Worm (Caenorhabditis elegans) whole organism, L4 larva: ENCODE results near the gene C16C4.17.

Source experiments
- D1046.2 ChIP-seq: fragments of 200-800 bp; sonication (Bioruptor generic); IDR thresholded peaks from 2 replicates; pipeline ENCODE4 v1.3.6; 2022; ENCODE audit warnings: missing genetic modification characterization, missing compliant biosample characterization
- F26F4.8 ChIP-seq: fragments of 200-800 bp; sonication (Bioruptor generic); conservative IDR thresholded peaks from 2 replicates; pipeline ENCODE4 v1.3.6; 2022; ENCODE audit warnings: missing genetic modification characterization, missing compliant biosample characterization
- F49E8.2 ChIP-seq: sonication (generic microtip); optimal IDR thresholded peaks from 2 replicates; lab custom pipeline; 2016; ENCODE audit warnings: missing compliant biosample characterization, mild to moderate bottlenecking, missing genetic modification characterization, borderline replicate concordance
- T26A8.4 ChIP-seq: fragments of 200-800 bp; sonication (Bioruptor generic); IDR thresholded peaks from 2 replicates; pipeline ENCODE4 v1.3.6; 2022; ENCODE audit warnings: missing genetic modification characterization, missing compliant biosample characterization
- arid-1 ChIP-seq: fragments of 200-800 bp; sonication (Bioruptor generic); conservative IDR thresholded peaks from 2 replicates; pipeline ENCODE4 v1.3.6; 2022; ENCODE audit warnings: missing genetic modification reagents, missing genetic modification characterization, missing compliant biosample characterization
- attf-4 ChIP-seq: sonication (generic microtip); optimal IDR thresholded peaks from 3 replicates; lab custom pipeline; 2017; ENCODE audit warnings: missing biosample characterization, missing genetic modification characterization
- ceh-28 ChIP-seq: fragments of 150-350 bp; optimal IDR thresholded peaks from 2 replicates; lab custom pipeline; 2014; ENCODE audit warnings: missing biosample characterization, missing genetic modification reagents, missing genetic modification characterization
- ceh-44 ChIP-seq: fragments of 200-800 bp; sonication (Bioruptor generic); IDR thresholded peaks from 2 replicates; pipeline ENCODE4 v1.3.6; 2022; ENCODE audit warnings: missing genetic modification reagents, missing genetic modification characterization, missing compliant biosample characterization
- ctbp-1 ChIP-seq: fragments of 200-800 bp; sonication (Bioruptor generic); IDR thresholded peaks from 2 replicates; pipeline ENCODE4 v1.3.6; 2022; ENCODE audit warnings: missing genetic modification reagents, missing genetic modification characterization, missing compliant biosample characterization
- dmd-6 ChIP-seq: fragments of 200-800 bp; sonication (Bioruptor generic); IDR thresholded peaks from 2 replicates; pipeline ENCODE4 v1.3.6; 2022; ENCODE audit warnings: missing genetic modification reagents, missing genetic modification characterization, missing compliant biosample characterization
- dpl-1 ChIP-seq: fragments of 150-350 bp; optimal IDR thresholded peaks from 2 replicates; lab custom pipeline; 2014; ENCODE audit warnings: missing biosample characterization, missing genetic modification reagents, missing genetic modification characterization
- duxl-1 ChIP-seq: sonication (generic microtip); optimal IDR thresholded peaks from 2 replicates; lab custom pipeline; 2016; ENCODE audit warnings: mild to moderate bottlenecking, missing genetic modification characterization, moderate library complexity, missing compliant biosample characterization; ENCODE audit not compliant: poor library complexity
- hlh-30 ChIP-seq: sonication (generic microtip); optimal IDR thresholded peaks from 2 replicates; lab custom pipeline; 2017; ENCODE audit warnings: antibody characterized with exemption, mild to moderate bottlenecking, missing genetic modification characterization, missing compliant biosample characterization; ENCODE audit not compliant: insufficient read depth
- hmg-1.1 ChIP-seq: fragments of 200-800 bp; sonication (Bioruptor generic); IDR thresholded peaks from 2 replicates; pipeline ENCODE4 v1.3.6; 2022; ENCODE audit warnings: missing genetic modification reagents, missing genetic modification characterization, missing compliant biosample characterization
- jun-1 ChIP-seq: fragments of 150-350 bp; optimal IDR thresholded peaks from 2 replicates; lab custom pipeline; 2014; ENCODE audit warnings: missing biosample characterization, missing genetic modification reagents, missing genetic modification characterization
- lin-1 ChIP-seq: fragments of 200-800 bp; sonication (Bioruptor generic); IDR thresholded peaks from 2 replicates; pipeline ENCODE4 v1.3.6; 2022; ENCODE audit warnings: missing genetic modification reagents, missing genetic modification characterization, missing compliant biosample characterization
- lsy-2 ChIP-seq, 2 experiments: fragments of 150-350 bp in 1 of 2; sonication (generic microtip) in 1 of 2; optimal IDR thresholded peaks; 2 replicates each; lab custom pipeline; 2014 to 2017; ENCODE audit warnings: missing biosample characterization in 2 of 2, missing genetic modification characterization in 2 of 2
- madf-5 ChIP-seq, 2 experiments: fragments of 200-800 bp; sonication (Bioruptor generic); IDR thresholded peaks; 2 replicates each; pipeline ENCODE4 v1.3.6; 2022; ENCODE audit warnings: missing compliant biosample characterization in 2 of 2, missing genetic modification characterization in 2 of 2
- mdl-1 ChIP-seq, 2 experiments: fragments of 150-350 bp in 1 of 2; sonication (generic microtip) in 1 of 2; optimal IDR thresholded peaks; 2 replicates each; lab custom pipeline; 2014 to 2017; ENCODE audit warnings: missing biosample characterization in 2 of 2, missing genetic modification characterization in 2 of 2
- mep-1 ChIP-seq: fragments of 150-350 bp; sonication (generic microtip); optimal IDR thresholded peaks from 3 replicates; lab custom pipeline; 2014; ENCODE audit warnings: missing biosample characterization, missing genetic modification characterization
- mes-2 ChIP-seq: sonication (generic microtip); optimal IDR thresholded peaks from 2 replicates; lab custom pipeline; 2016; ENCODE audit warnings: missing genotype, mild to moderate bottlenecking, missing genetic modification characterization, missing compliant biosample characterization; ENCODE audit not compliant: poor library complexity, severe bottlenecking
- mxl-3 ChIP-seq: fragments of 200-800 bp; sonication (Bioruptor generic); optimal IDR thresholded peaks from 2 replicates; lab custom pipeline; 2018; ENCODE audit warnings: mild to moderate bottlenecking, missing genetic modification characterization, missing compliant biosample characterization
- nhr-102 ChIP-seq: sonication (generic microtip); optimal IDR thresholded peaks from 2 replicates; lab custom pipeline; 2016; ENCODE audit warnings: mild to moderate bottlenecking, missing genetic modification characterization, moderate library complexity, missing compliant biosample characterization
- nhr-25 ChIP-seq: sonication (generic microtip); optimal IDR thresholded peaks from 2 replicates; lab custom pipeline; 2017; ENCODE audit warnings: missing genetic modification characterization, mild to moderate bottlenecking, missing compliant biosample characterization, antibody characterized with exemption, moderate library complexity, borderline replicate concordance; ENCODE audit not compliant: insufficient read depth
- nhr-28 ChIP-seq: fragments of 150-350 bp; optimal IDR thresholded peaks from 2 replicates; lab custom pipeline; 2014; ENCODE audit warnings: missing biosample characterization, missing genetic modification characterization
- nhr-41 ChIP-seq: fragments of 200-800 bp; sonication (Bioruptor generic); IDR thresholded peaks from 2 replicates; pipeline ENCODE4 v1.3.6; 2022; ENCODE audit warnings: missing genetic modification reagents, missing genetic modification characterization, missing compliant biosample characterization
- nhr-42 ChIP-seq: fragments of 200-800 bp; sonication (Bioruptor generic); IDR thresholded peaks from 2 replicates; pipeline ENCODE4 v1.3.6; 2022; ENCODE audit warnings: missing genetic modification characterization, missing compliant biosample characterization
- nhr-6 ChIP-seq: fragments of 150-350 bp; optimal IDR thresholded peaks from 2 replicates; lab custom pipeline; 2014; ENCODE audit warnings: missing biosample characterization, missing genetic modification characterization
- nhr-76 ChIP-seq: fragments of 150-350 bp; optimal IDR thresholded peaks from 2 replicates; lab custom pipeline; 2014; ENCODE audit warnings: missing biosample characterization, missing genetic modification characterization
- nhr-77 ChIP-seq: fragments of 150-350 bp; optimal IDR thresholded peaks from 2 replicates; lab custom pipeline; 2014; ENCODE audit warnings: missing biosample characterization, missing genetic modification characterization
- pha-4 ChIP-seq, 2 experiments: fragments of 150-350 bp in 1 of 2; fragments of 200-800 bp in 1 of 2; sonication (Bioruptor generic) in 1 of 2; IDR thresholded peaks in 1 of 2; optimal IDR thresholded peaks in 1 of 2; 2 replicates each; pipeline versions ENCODE4 v1.3.6 to Lab custom; 2014 to 2022; ENCODE audit warnings: missing genetic modification characterization in 2 of 2, missing genetic modification reagents in 2 of 2, missing biosample characterization in 1 of 2, missing compliant biosample characterization in 1 of 2
- php-3 ChIP-seq: fragments of 200-800 bp; sonication (Bioruptor generic); IDR thresholded peaks from 2 replicates; pipeline ENCODE4 v1.3.6; 2022; ENCODE audit warnings: missing genetic modification reagents, missing genetic modification characterization, missing compliant biosample characterization
- pqm-1 ChIP-seq: sonication (generic microtip); optimal IDR thresholded peaks from 2 replicates; lab custom pipeline; 2017; ENCODE audit warnings: missing biosample characterization, missing genetic modification characterization
- rbr-2 ChIP-seq: sonication (generic microtip); optimal IDR thresholded peaks from 2 replicates; lab custom pipeline; 2016; ENCODE audit warnings: missing genotype, missing genetic modification characterization, missing compliant biosample characterization
- snpc-1.2 ChIP-seq: fragments of 200-800 bp; sonication (Bioruptor generic); IDR thresholded peaks from 2 replicates; pipeline ENCODE4 v1.3.6; 2022; ENCODE audit warnings: missing genetic modification reagents, missing genetic modification characterization, missing compliant biosample characterization
- tra-1 ChIP-seq: fragments of 200-800 bp; sonication (Bioruptor generic); IDR thresholded peaks from 2 replicates; pipeline ENCODE4 v1.3.6; 2022; ENCODE audit warnings: missing genetic modification reagents, missing genetic modification characterization, missing compliant biosample characterization
- unc-130 ChIP-seq: sonication (generic microtip); optimal IDR thresholded peaks from 2 replicates; lab custom pipeline; 2016; ENCODE audit warnings: missing genetic modification reagents, missing genetic modification characterization, missing compliant biosample characterization
- unc-39 ChIP-seq: sonication (generic microtip); optimal IDR thresholded peaks from 2 replicates; lab custom pipeline; 2017; ENCODE audit warnings: missing biosample characterization, missing genetic modification characterization
- vab-7 ChIP-seq: fragments of 200-800 bp; sonication (Bioruptor generic); IDR thresholded peaks from 2 replicates; pipeline ENCODE4 v1.3.6; 2022; ENCODE audit warnings: missing genetic modification reagents, missing genetic modification characterization, missing compliant biosample characterization
- zag-1 ChIP-seq: fragments of 150-350 bp; optimal IDR thresholded peaks from 2 replicates; lab custom pipeline; 2014; ENCODE audit warnings: missing biosample characterization, missing genetic modification characterization
- zfp-3 ChIP-seq: fragments of 200-800 bp; sonication (Bioruptor generic); conservative IDR thresholded peaks from 2 replicates; pipeline ENCODE4 v1.3.6; 2022; ENCODE audit warnings: missing genetic modification reagents, missing genetic modification characterization, missing compliant biosample characterization
- zip-2 ChIP-seq: fragments of 150-350 bp; optimal IDR thresholded peaks from 2 replicates; lab custom pipeline; 2014; ENCODE audit warnings: missing biosample characterization, missing genetic modification characterization
- ztf-11 ChIP-seq: fragments of 150-350 bp; optimal IDR thresholded peaks from 2 replicates; lab custom pipeline; 2014; ENCODE audit warnings: missing biosample characterization, missing genetic modification characterization

C16C4.17 gene

DNA sequence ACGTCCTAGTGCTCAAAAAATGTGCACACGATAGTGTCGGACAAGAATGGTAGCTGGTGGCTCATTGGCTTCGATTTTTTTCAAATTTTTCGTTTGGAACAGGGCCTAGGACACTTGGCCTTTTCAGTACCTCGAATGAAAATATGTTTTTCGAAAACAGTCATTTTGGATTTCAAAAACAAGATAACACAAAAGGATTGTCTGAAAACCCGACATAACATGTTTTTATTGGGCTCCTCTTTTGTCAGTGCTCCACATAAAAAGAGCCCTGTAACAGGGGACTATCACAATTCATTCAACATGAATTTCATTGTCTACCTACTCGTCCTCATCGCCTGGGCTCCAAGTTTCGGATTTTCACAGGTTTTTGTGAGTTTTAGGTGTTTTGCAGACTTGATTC lies at the start of gene C16C4.17:
Gene C16C4.17 (plus strand): TSS at position 301 of the 400 bp plus-strand sequence.
- TF ChIP-seq ztf-11 (tag; lab: Kevin White, UChicago): no peak
- no peak for TF ChIP-seq pha-4 (GFP tag; IDR thresholded peaks at IDR 0.05; lab: Robert Waterston, UW)
- no peak for TF ChIP-seq pha-4 (tag; optimal IDR thresholded peaks at IDR 0.05; lab: Kevin White, UChicago)

DNA sequence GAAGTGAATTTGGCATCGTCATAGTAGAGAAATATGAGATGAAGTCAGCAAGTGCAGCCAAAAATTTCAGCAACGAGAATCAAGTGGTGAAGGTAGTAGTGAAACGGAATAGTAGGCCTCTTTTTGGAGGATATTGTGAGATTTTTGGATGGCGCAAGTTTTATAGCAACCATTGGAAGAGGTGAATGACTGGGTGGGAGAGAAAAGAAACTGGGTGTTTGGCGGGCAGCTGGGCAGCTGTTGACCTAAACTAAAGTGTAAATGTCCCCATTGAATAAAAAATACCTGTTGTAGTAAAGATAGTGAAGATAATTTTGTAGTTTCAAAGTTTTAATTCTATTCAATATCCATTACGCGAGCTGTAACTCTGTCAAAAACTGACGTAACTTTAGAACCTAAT lies 48.3 kb upstream of the C16C4.17 start:
- TF ChIP-seq ctbp-1 (GFP tag; lab: Robert Waterston, UW) (no peak), hlh-30 (tag; lab: Kevin White, UChicago) (no peak), ceh-28 (tag; lab: Kevin White, UChicago) (no peak), snpc-1.2 (GFP tag; lab: Robert Waterston, UW) (no peak), lsy-2 (tag; optimal IDR thresholded peaks at IDR 0.05; lab: Kevin White, UChicago) (no peak), T26A8.4 (GFP tag; lab: Robert Waterston, UW) (no peak)

DNA sequence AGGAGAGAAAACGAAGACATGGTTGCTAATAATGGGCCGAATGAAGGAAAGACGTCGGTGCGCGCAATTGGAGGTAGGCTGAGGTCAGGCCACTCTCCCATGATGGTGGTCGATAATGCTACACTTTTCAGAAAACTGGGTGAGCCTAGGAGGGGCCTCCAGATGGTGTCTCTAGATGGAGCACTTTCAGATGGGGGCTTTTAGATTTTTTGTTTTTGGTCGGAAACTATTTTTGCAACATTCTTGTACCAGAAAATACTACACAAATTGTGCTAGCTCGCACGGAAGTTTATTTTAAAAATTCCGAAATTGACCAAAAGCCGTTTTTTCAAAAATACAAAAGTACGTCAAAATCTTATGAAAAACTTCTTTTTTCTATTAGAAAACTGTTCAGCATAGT lies 46.1 kb upstream of the C16C4.17 start, which contains the start of gene fbxb-10:
Gene fbxb-10 (minus strand): TSS at position 101 of the 400 bp plus-strand sequence.
- TF ChIP-seq arid-1 (GFP tag; lab: Robert Waterston, UW) (0 out of 2 replicates have a peak, but pooled peaks have one; percentile 9), vab-7 (GFP tag; lab: Robert Waterston, UW) (no peak), D1046.2 (GFP tag; lab: Robert Waterston, UW) (no peak)

DNA sequence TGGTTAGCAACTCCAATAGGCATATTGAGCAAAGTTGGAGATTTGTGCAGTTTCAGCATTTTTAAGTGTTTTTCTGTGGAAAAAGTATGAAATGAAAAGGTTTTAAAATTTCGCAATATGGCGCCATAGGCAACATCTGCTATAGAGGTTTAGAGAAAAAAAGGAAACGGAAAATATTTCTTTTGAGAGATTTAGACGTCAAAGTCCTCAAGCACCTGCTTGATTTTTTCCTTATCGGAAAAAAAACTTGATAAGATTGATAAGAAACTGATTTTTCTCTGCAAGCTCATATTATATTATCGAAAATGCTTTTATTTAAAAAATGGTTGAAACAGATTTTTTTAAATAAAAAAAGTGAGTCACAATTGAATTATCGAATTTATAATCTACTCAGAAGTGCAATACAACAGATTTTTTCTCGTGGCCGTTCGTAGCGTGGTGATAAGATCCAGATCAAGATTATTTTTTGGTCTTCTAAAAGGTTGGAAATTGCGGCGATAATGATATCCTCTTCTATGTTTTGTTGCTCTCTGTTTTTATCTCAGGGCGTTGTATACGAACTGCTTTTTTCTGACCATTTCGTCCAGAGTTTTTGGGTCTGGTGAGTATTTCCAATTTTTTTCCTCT lies 44.3 kb upstream of the C16C4.17 start, which contains the start of gene fbxc-19:
Gene fbxc-19 (plus strand): TSS at position 536 of the 627 bp plus-strand sequence.
- TF ChIP-seq nhr-25 (tag; lab: Kevin White, UChicago) (no peak), nhr-76 (tag; lab: Kevin White, UChicago) (no peak), jun-1 (tag; lab: Kevin White, UChicago) (peak; percentile 40), pqm-1 (tag; lab: Kevin White, UChicago) (peak; percentile 87), nhr-6 (peak; percentile 72), tra-1 (GFP tag; lab: Robert Waterston, UW) (peak; percentile 92), F26F4.8 (no peak), mxl-3 (peak; percentile 14), mdl-1 (tag; optimal IDR thresholded peaks at IDR 0.05; lab: Kevin White, UChicago) (peak in 1 of 2 experiments; percentile 59), nhr-77 (tag; lab: Kevin White, UChicago) (peak; percentile 86), zfp-3 (no peak), nhr-42 (GFP tag; lab: Robert Waterston, UW) (no peak), nhr-102 (tag; lab: Kevin White, UChicago) (peak; percentile 50), unc-130 (GFP tag; lab: Kevin White, UChicago) (no peak), php-3 (peak; percentile 87), hlh-30 (tag; lab: Kevin White, UChicago) (peak; percentile 69), hmg-1.1 (GFP tag; lab: Robert Waterston, UW) (no peak), lsy-2 (tag; optimal IDR thresholded peaks at IDR 0.05; lab: Kevin White, UChicago) (no peak), dpl-1 (GFP tag; lab: Kevin White, UChicago) (peak; percentile 27), unc-39 (no peak), zip-2 (tag; lab: Kevin White, UChicago) (peak; percentile 99), mes-2 (tag; lab: Kevin White, UChicago) (peak; percentile 47), dmd-6 (peak; percentile 90), F49E8.2 (tag; lab: Kevin White, UChicago) (no peak), rbr-2 (tag; lab: Kevin White, UChicago) (no peak), attf-4 (tag; lab: Kevin White, UChicago) (no peak), duxl-1 (tag; lab: Kevin White, UChicago) (peak; percentile 97), nhr-41 (GFP tag; lab: Robert Waterston, UW) (no peak), lin-1 (peak; percentile 44; the same call in 1 of the 2 replicates), madf-5 (GFP tag; IDR thresholded peaks at IDR 0.05; lab: Robert Waterston, UW) (no peak), ceh-44 (no peak), nhr-28 (tag; lab: Kevin White, UChicago) (peak; percentile 83), zag-1 (no peak), mep-1 (no peak)
